Fruit fly (Drosophila melanogaster) whole organism, embryonic: Measurements from ENCODE around the gene lectin-33A.

Experiments
- Atf-2 ChIP-seq: fragments of 200-800 bp; sonication (Bioruptor generic); optimal IDR thresholded peaks from 2 replicates; lab custom pipeline; 2016; ENCODE audit warnings: missing biosample characterization, missing genetic modification characterization
- CG10321 ChIP-seq: fragments of 200-800 bp; sonication (Bioruptor generic); IDR thresholded peaks from 2 replicates; pipeline ENCODE4 v1.3.6; 2022; ENCODE audit warnings: missing biosample characterization, missing genetic modification characterization
- CG12155 ChIP-seq: fragments of 200-800 bp; sonication (Bioruptor generic); optimal IDR thresholded peaks from 3 replicates; lab custom pipeline; 2016; ENCODE audit warnings: missing biosample characterization, missing genetic modification characterization
- CG12769 ChIP-seq: fragments of 200-800 bp; sonication (Bioruptor generic); optimal IDR thresholded peaks from 2 replicates; lab custom pipeline; 2019; ENCODE audit warnings: missing biosample characterization, mild to moderate bottlenecking, missing genetic modification characterization, moderate library complexity
- CG17829 ChIP-seq: fragments of 200-800 bp; optimal IDR thresholded peaks from 2 replicates; lab custom pipeline; 2019; ENCODE audit warnings: missing biosample characterization, mild to moderate bottlenecking, missing genetic modification characterization, moderate library complexity
- CG18619 ChIP-seq: fragments of 200-800 bp; sonication (Bioruptor generic); optimal IDR thresholded peaks from 3 replicates; lab custom pipeline; 2017; ENCODE audit warnings: missing biosample characterization, mild to moderate bottlenecking, missing genetic modification characterization
- CG31224 ChIP-seq: fragments of 200-800 bp; sonication (Bioruptor generic); IDR thresholded peaks from 2 replicates; pipeline ENCODE4 v1.3.6; 2022; ENCODE audit warnings: missing biosample characterization, missing genetic modification characterization
- CG3163 ChIP-seq: fragments of 200-800 bp; sonication (Bioruptor generic); optimal IDR thresholded peaks from 3 replicates; lab custom pipeline; 2016; ENCODE audit warnings: missing biosample characterization, missing genetic modification characterization
- CG34224 ChIP-seq: fragments of 200-800 bp; sonication (Bioruptor generic); IDR thresholded peaks from 3 replicates; pipeline ENCODE4 v1.3.6; 2022; ENCODE audit warnings: missing biosample characterization, missing genetic modification characterization; ENCODE audit not compliant: partially characterized antibody
- CG34376 ChIP-seq: fragments of 200-800 bp; sonication (Bioruptor generic); optimal IDR thresholded peaks from 2 replicates; lab custom pipeline; 2018; ENCODE audit warnings: missing biosample characterization, mild to moderate bottlenecking, missing genetic modification characterization
- CG4360 ChIP-seq: fragments of 200-800 bp; sonication (Bioruptor generic); IDR thresholded peaks from 2 replicates; pipeline ENCODE4 v1.3.6; 2022; ENCODE audit warnings: missing biosample characterization, missing genetic modification characterization
- CG6272 ChIP-seq: fragments of 200-800 bp; sonication (Bioruptor generic); IDR thresholded peaks from 2 replicates; pipeline ENCODE4 v1.3.6; 2022; ENCODE audit warnings: missing biosample characterization, missing genetic modification characterization
- CG7786 ChIP-seq: fragments of 200-800 bp; sonication (Bioruptor generic); optimal IDR thresholded peaks from 2 replicates; lab custom pipeline; 2016; ENCODE audit warnings: missing biosample characterization, missing genetic modification characterization
- CG8290 ChIP-seq, 3 experiments: fragments of 200-800 bp; sonication (Bioruptor generic); optimal IDR thresholded peaks; 2 replicates each; lab custom pipeline; 2016 to 2019; ENCODE audit warnings: missing biosample characterization in 3 of 3, missing genetic modification characterization in 3 of 3, mild to moderate bottlenecking in 2 of 3, moderate library complexity in 1 of 3
- Eip74EF ChIP-seq, 2 experiments: fragments of 200-800 bp in 1 of 2; fragments of >200 bp in 1 of 2; sonication (Bioruptor generic) in 1 of 2; optimal IDR thresholded peaks; 2 replicates each; lab custom pipeline; 2017 to 2019; ENCODE audit warnings: missing biosample characterization in 2 of 2, missing genetic modification characterization in 2 of 2, mild to moderate bottlenecking in 1 of 2, moderate library complexity in 1 of 2
- HHEX ChIP-seq: fragments of 200-800 bp; sonication (Bioruptor generic); optimal IDR thresholded peaks from 3 replicates; lab custom pipeline; 2017; ENCODE audit warnings: missing biosample characterization, mild to moderate bottlenecking, missing genetic modification characterization, missing genetic modification reagents
- HLH3B ChIP-seq: fragments of 200-800 bp; sonication (Bioruptor generic); IDR thresholded peaks from 2 replicates; pipeline ENCODE4 v1.3.6; 2022; ENCODE audit warnings: missing biosample characterization, missing genetic modification characterization
- HLHmδ ChIP-seq: fragments of 200-800 bp; sonication (Bioruptor generic); optimal IDR thresholded peaks from 2 replicates; lab custom pipeline; 2018; ENCODE audit warnings: missing biosample characterization, mild to moderate bottlenecking, missing genetic modification characterization, moderate library complexity
- Hr78 ChIP-seq, 2 experiments: fragments of 200-800 bp in 1 of 2; fragments of >200 bp in 1 of 2; sonication (Bioruptor generic) in 1 of 2; optimal IDR thresholded peaks; 2 replicates each; lab custom pipeline; 2017 to 2019; ENCODE audit warnings: missing biosample characterization in 2 of 2, missing genetic modification characterization in 2 of 2, mild to moderate bottlenecking in 1 of 2, moderate library complexity in 1 of 2
- MBD-R2 ChIP-seq: fragments of 200-800 bp; sonication (Bioruptor generic); IDR thresholded peaks from 2 replicates; pipeline ENCODE4 v1.3.6; 2022; ENCODE audit warnings: missing biosample characterization, missing genetic modification characterization
- Oaz ChIP-seq: fragments of 200-800 bp; sonication (Bioruptor generic); IDR thresholded peaks from 2 replicates; pipeline ENCODE4 v1.3.6; 2022; ENCODE audit warnings: missing biosample characterization, missing genetic modification characterization
- Stat92E ChIP-seq, 3 experiments: fragments of >200 bp in 2 of 3; fragments of 200-800 bp in 1 of 3; sonication (Bioruptor generic) in 1 of 3; optimal IDR thresholded peaks; 2 replicates each; lab custom pipeline; 2017 to 2019; ENCODE audit warnings: missing biosample characterization in 3 of 3, missing genetic modification characterization in 3 of 3, mild to moderate bottlenecking in 1 of 3, moderate library complexity in 1 of 3
- Taf1 ChIP-seq: fragments of 200-800 bp; sonication (Bioruptor generic); IDR thresholded peaks from 2 replicates; pipeline ENCODE4 v1.3.6; 2022; ENCODE audit warnings: missing biosample characterization, missing genetic modification characterization
- Trl ChIP-seq, 3 experiments: fragments of >200 bp in 2 of 3; fragments of 200-800 bp in 1 of 3; sonication (Bioruptor generic) in 1 of 3; optimal IDR thresholded peaks; 2 replicates in 1 of 3; 3 replicates in 2 of 3; lab custom pipeline; 2016 to 2017; ENCODE audit warnings: missing biosample characterization in 1 of 3, missing genetic modification characterization in 1 of 3
- Vsx1 ChIP-seq: fragments of 200-800 bp; sonication (Bioruptor generic); optimal IDR thresholded peaks from 2 replicates; lab custom pipeline; 2017; ENCODE audit warnings: missing biosample characterization, mild to moderate bottlenecking, missing genetic modification characterization, missing genetic modification reagents
- Xrp1 ChIP-seq: fragments of 200-800 bp; sonication (Bioruptor generic); IDR thresholded peaks from 2 replicates; pipeline ENCODE4 v1.3.6; 2022; ENCODE audit warnings: missing biosample characterization, missing genetic modification characterization
- ac ChIP-seq: fragments of 200-800 bp; sonication (Bioruptor generic); optimal IDR thresholded peaks from 3 replicates; lab custom pipeline; 2017; ENCODE audit warnings: missing biosample characterization, mild to moderate bottlenecking, missing genetic modification characterization
- bbx ChIP-seq: fragments of 200-800 bp; sonication (Bioruptor generic); IDR thresholded peaks from 2 replicates; pipeline ENCODE4 v1.3.6; 2022; ENCODE audit warnings: missing biosample characterization, missing genetic modification characterization; ENCODE audit not compliant: partially characterized antibody
- bigmax ChIP-seq: fragments of 200-800 bp; sonication (Bioruptor generic); optimal IDR thresholded peaks from 2 replicates; lab custom pipeline; 2018; ENCODE audit warnings: missing biosample characterization, mild to moderate bottlenecking, missing genetic modification characterization
- crol ChIP-seq: fragments of 200-800 bp; sonication (Bioruptor generic); IDR thresholded peaks from 2 replicates; pipeline ENCODE4 v1.3.6; 2022; ENCODE audit warnings: missing biosample characterization, missing genetic modification characterization
- eve ChIP-seq, 2 experiments: fragments of >200 bp; optimal IDR thresholded peaks; 2 replicates each; lab custom pipeline; 2017; ENCODE audit warnings: missing biosample characterization in 2 of 2, missing genetic modification characterization in 2 of 2
- gcm2 ChIP-seq: fragments of 200-800 bp; sonication (Bioruptor generic); optimal IDR thresholded peaks from 2 replicates; lab custom pipeline; 2016; ENCODE audit warnings: missing biosample characterization, missing genetic modification characterization
- gfzf ChIP-seq: fragments of 200-800 bp; sonication (Bioruptor generic); optimal IDR thresholded peaks from 2 replicates; lab custom pipeline; 2016; ENCODE audit warnings: missing biosample characterization, mild to moderate bottlenecking, missing genetic modification characterization, moderate library complexity
- insv ChIP-seq, 2 experiments: fragments of 200-800 bp; sonication (Bioruptor generic); optimal IDR thresholded peaks; 3 replicates each; lab custom pipeline; 2016 to 2018; ENCODE audit warnings: missing biosample characterization in 2 of 2, missing genetic modification characterization in 2 of 2
- kni ChIP-seq: fragments of 200-800 bp; sonication (Bioruptor generic); optimal IDR thresholded peaks from 3 replicates; lab custom pipeline; 2017; ENCODE audit warnings: mild to moderate bottlenecking, missing biosample characterization, missing genetic modification reagents, missing genetic modification characterization
- nmo ChIP-seq: fragments of 200-800 bp; sonication (Bioruptor generic); optimal IDR thresholded peaks from 2 replicates; lab custom pipeline; 2018; ENCODE audit warnings: missing biosample characterization, mild to moderate bottlenecking, missing genetic modification characterization, moderate library complexity
- pum ChIP-seq: fragments of 200-800 bp; sonication (Bioruptor generic); optimal IDR thresholded peaks from 2 replicates; lab custom pipeline; 2016; ENCODE audit warnings: missing biosample characterization, missing genetic modification characterization
- sd ChIP-seq: fragments of 200-800 bp; sonication (Bioruptor generic); optimal IDR thresholded peaks from 3 replicates; lab custom pipeline; 2018; ENCODE audit warnings: missing biosample characterization, mild to moderate bottlenecking, missing genetic modification characterization, moderate library complexity
- vvl ChIP-seq: fragments of 200-800 bp; sonication (Bioruptor generic); IDR thresholded peaks from 2 replicates; pipeline ENCODE4 v1.3.6; 2022; ENCODE audit warnings: missing biosample characterization, missing genetic modification characterization

Gene lectin-33A

DNA sequence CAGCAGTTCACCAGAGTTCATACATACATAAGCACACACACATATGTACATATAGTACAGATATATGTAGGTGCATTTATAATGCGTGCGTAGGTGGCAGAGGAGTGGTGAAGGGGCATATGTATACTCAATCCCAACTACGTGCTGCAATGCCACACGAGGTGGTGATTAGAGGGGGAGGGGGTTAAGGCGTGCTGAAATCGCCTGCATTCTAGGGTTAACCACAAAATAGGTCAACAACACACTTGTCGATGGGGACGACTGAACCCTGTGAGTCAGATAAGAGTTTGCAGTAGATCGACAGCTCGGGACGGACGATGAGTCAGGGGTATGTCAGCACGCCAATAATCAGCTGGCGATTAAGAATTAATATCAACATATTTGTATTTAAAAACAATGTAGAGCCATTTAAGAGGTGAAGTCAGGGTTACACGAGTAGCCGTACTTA, 43.6 kb downstream of the lectin-33A start:
- TF ChIP-seq sd (tag; lab: Kevin White, UChicago) = peak; percentile 38
- TF ChIP-seq gfzf = no peak
- TF ChIP-seq HLHmδ = peak; percentile 6
- peak; percentile 79 for TF ChIP-seq crol (GFP tag; lab: Robert Waterston, UW)
- peak; percentile 26 for TF ChIP-seq kni (GFP tag; lab: Kevin White, UChicago)
- TF ChIP-seq pum = no peak
- no peak for TF ChIP-seq bbx
- peak in 1 of 2 experiments; percentile 96 for TF ChIP-seq Hr78 (GFP tag; optimal IDR thresholded peaks at IDR 0.05; lab: Kevin White, UChicago)
- TF ChIP-seq Xrp1 = no peak
- TF ChIP-seq CG3163 = peak; percentile 35
- TF ChIP-seq CG17829 = no peak
- TF ChIP-seq CG12769 (tag; lab: Kevin White, UChicago) = peak; percentile 11
- TF ChIP-seq ac = no peak
- TF ChIP-seq, all 482 proteins: peak for 7

- TF ChIP-seq bigmax (GFP tag; lab: Kevin White, UChicago) (no peak), CG7786 (GFP tag; lab: Kevin White, UChicago) (no peak), Taf1 (GFP tag; lab: Robert Waterston, UW) (no peak), Vsx1 (GFP tag; lab: Kevin White, UChicago) (no peak), vvl (GFP tag; lab: Robert Waterston, UW) (0 out of 2 replicates have a peak, but pooled peaks have one; percentile 7), eve (GFP tag; optimal IDR thresholded peaks at IDR 0.05; lab: Kevin White, UChicago) (peak in 1 of 2 experiments; percentile 1), CG4360 (GFP tag; lab: Robert Waterston, UW) (peak; percentile 37; the same call in 1 of the 2 replicates)
Observed at dm6 chr2L:11046051-11046450, 44.2 kb downstream of the lectin-33A start.

- TF ChIP-seq CG6272 = no peak
- TF ChIP-seq Atf-2 (GFP tag; lab: Kevin White, UChicago) = no peak
- no peak for TF ChIP-seq Oaz (GFP tag; lab: Robert Waterston, UW)
- no peak for TF ChIP-seq CG34224
- TF ChIP-seq gcm2 (GFP tag; lab: Kevin White, UChicago) = no peak
- TF ChIP-seq Stat92E (GFP tag; optimal IDR thresholded peaks at IDR 0.05; lab: Kevin White, UChicago) = no peak
- no peak for TF ChIP-seq CG34376 (GFP tag; lab: Kevin White, UChicago)
- TF ChIP-seq Eip74EF (GFP tag; optimal IDR thresholded peaks at IDR 0.05; lab: Kevin White, UChicago) = no peak
- no peak for TF ChIP-seq MBD-R2
- no peak for TF ChIP-seq CG31224
- no peak for TF ChIP-seq CG10321
- no peak for TF ChIP-seq CG8290 (GFP tag; optimal IDR thresholded peaks at IDR 0.05; lab: Kevin White, UChicago)
- TF ChIP-seq CG8290 (tag; optimal IDR thresholded peaks at IDR 0.05; lab: Kevin White, UChicago) = no peak
- no peak for TF ChIP-seq HHEX
- no peak for TF ChIP-seq HLH3B (GFP tag; lab: Robert Waterston, UW)
- TF ChIP-seq insv (GFP tag; optimal IDR thresholded peaks at IDR 0.05; lab: Kevin White, UChicago) = no peak
- TF ChIP-seq CG12155 (GFP tag; lab: Kevin White, UChicago) = no peak
- TF ChIP-seq CG3163 = no peak
- no peak for TF ChIP-seq CG18619 (GFP tag; lab: Kevin White, UChicago)
- no peak for TF ChIP-seq nmo (GFP tag; lab: Kevin White, UChicago)
- no peak for TF ChIP-seq Trl (optimal IDR thresholded peaks at IDR 0.05; lab: Kevin White, UChicago)
- no peak for TF ChIP-seq Trl (GFP tag; optimal IDR thresholded peaks at IDR 0.05; lab: Kevin White, UChicago)
- TF ChIP-seq, all 482 proteins: peak for 0
Observed at dm6 chr2L:11048307-11048706, 46.4 kb downstream of the lectin-33A start.
